Worm (Caenorhabditis elegans): ENCODE measurements around the gene srg-36.

srg-36 gene

ce11 chrX:14238291-14238758, 4.1 kb upstream of the srg-36 start, which contains the start of gene K04C1.2 (continued):
- TF ChIP-seq unc-62 (GFP tag; optimal IDR thresholded peaks at IDR 0.05) (no peak), ceh-88 (GFP tag; IDR thresholded peaks at IDR 0.05) (no peak), unc-86 (tag; optimal IDR thresholded peaks at IDR 0.05) (no peak), mdl-1 (tag; optimal IDR thresholded peaks at IDR 0.05) (peak in 1 of 2 experiments; percentile 22), fkh-4 (tag; optimal IDR thresholded peaks at IDR 0.05; ENCODE audit: borderline replicate concordance) (no peak), elt-3 (tag; optimal IDR thresholded peaks at IDR 0.05) (peak in 1 of 6 experiments; percentile 5), aly-2 (tag; optimal IDR thresholded peaks at IDR 0.05) (no peak), sptf-1 (tag; optimal IDR thresholded peaks at IDR 0.05) (no peak), ceh-8 (GFP tag; optimal IDR thresholded peaks at IDR 0.05) (no peak), lsy-2 (tag; optimal IDR thresholded peaks at IDR 0.05) (peak; percentile 36 to 38), blmp-1 (tag; optimal IDR thresholded peaks at IDR 0.05) (peak; percentile 20), unc-130 (tag; optimal IDR thresholded peaks at IDR 0.05) (no peak), fkh-8 (tag; optimal IDR thresholded peaks at IDR 0.05) (no peak), pqm-1 (tag; optimal IDR thresholded peaks at IDR 0.05) (no peak), ets-5 (GFP tag; IDR thresholded peaks at IDR 0.05) (no peak), egl-13 (tag; optimal IDR thresholded peaks at IDR 0.05) (no peak), unc-30 (tag; optimal IDR thresholded peaks at IDR 0.05) (no peak), C34B4.2 (tag; optimal IDR thresholded peaks at IDR 0.05) (no peak), mef-2 (tag; optimal IDR thresholded peaks at IDR 0.05) (no peak), snpc-4 (tag; optimal IDR thresholded peaks at IDR 0.05) (no peak), sup-37 (GFP tag; optimal IDR thresholded peaks at IDR 0.05) (no peak), ceh-82 (tag; optimal IDR thresholded peaks at IDR 0.05) (peak in 1 of 3 experiments; percentile 52), ztf-11 (tag; optimal IDR thresholded peaks at IDR 0.05) (no peak), nhr-28 (tag; optimal IDR thresholded peaks at IDR 0.05) (no peak), nhr-19 (GFP tag; conservative IDR thresholded peaks at IDR 0.05) (no peak), nhr-71 (tag; optimal IDR thresholded peaks at IDR 0.05) (peak; percentile 33), xbp-1 (tag; optimal IDR thresholded peaks at IDR 0.05) (no peak), nhr-237 (tag; optimal IDR thresholded peaks at IDR 0.05) (no peak), ceh-90 (tag; optimal IDR thresholded peaks at IDR 0.05) (no peak), Y116A8C.19 (tag; optimal IDR thresholded peaks at IDR 0.05; ENCODE audit: borderline replicate concordance) (no peak), egl-27 (tag; optimal IDR thresholded peaks at IDR 0.05) (no peak), C04F5.9 (tag; optimal IDR thresholded peaks at IDR 0.05) (no peak), sox-4 (tag; optimal IDR thresholded peaks at IDR 0.05) (no peak), lin-39 (tag; optimal IDR thresholded peaks at IDR 0.05) (no peak), nhr-47 (tag; optimal IDR thresholded peaks at IDR 0.05) (peak; percentile 6), hpl-2 (GFP tag; optimal IDR thresholded peaks at IDR 0.05) (no peak)

- no peak for TF ChIP-seq egl-13 (tag; optimal IDR thresholded peaks at IDR 0.05)
- no peak for TF ChIP-seq lir-3 (tag; optimal IDR thresholded peaks at IDR 0.05; ENCODE audit: poor library complexity)
- TF ChIP-seq irx-1 (tag; optimal IDR thresholded peaks at IDR 0.05): no peak
- no peak for TF ChIP-seq fkh-8 (tag; optimal IDR thresholded peaks at IDR 0.05)
- TF ChIP-seq mep-1 (tag; optimal IDR thresholded peaks at IDR 0.05): no peak
- TF ChIP-seq ceh-8 (GFP tag; optimal IDR thresholded peaks at IDR 0.05): no peak
- no peak for TF ChIP-seq aha-1 (tag; optimal IDR thresholded peaks at IDR 0.05)
- TF ChIP-seq skn-1 (tag; optimal IDR thresholded peaks at IDR 0.05): no peak
- no peak for TF ChIP-seq ztf-4 (tag; optimal IDR thresholded peaks at IDR 0.05)
- TF ChIP-seq lin-15B (tag; optimal IDR thresholded peaks at IDR 0.05): no peak
- TF ChIP-seq ztf-11 (tag; optimal IDR thresholded peaks at IDR 0.05): no peak
- TF ChIP-seq dsc-1 (tag; optimal IDR thresholded peaks at IDR 0.05): no peak
- no peak for TF ChIP-seq mdl-1 (tag; optimal IDR thresholded peaks at IDR 0.05)
- no peak for TF ChIP-seq lin-39 (tag; optimal IDR thresholded peaks at IDR 0.05)
- TF ChIP-seq C34B4.2 (tag; optimal IDR thresholded peaks at IDR 0.05): no peak
- TF ChIP-seq zip-4 (GFP tag; optimal IDR thresholded peaks at IDR 0.05): no peak
- no peak for TF ChIP-seq nhr-76 (tag; optimal IDR thresholded peaks at IDR 0.05)
- TF ChIP-seq nhr-11 (tag; optimal IDR thresholded peaks at IDR 0.05): no peak
- no peak for TF ChIP-seq fkh-4 (tag; optimal IDR thresholded peaks at IDR 0.05; ENCODE audit: borderline replicate concordance)
- TF ChIP-seq mef-2 (tag; optimal IDR thresholded peaks at IDR 0.05): no peak
These were observed 2.0 kb upstream of the srg-36 start for ce11 chrX:14236121-14236824.

All from whole organism, L1 larva.